Worm (Caenorhabditis elegans) whole organism, mixed stage, embryonic: ENCODE data around the gene Y17G9B.5.

Experiments used
- nhr-12 ChIP-seq: fragments of 150-350 bp; optimal IDR thresholded peaks from 2 replicates; lab custom pipeline; 2014; ENCODE audit warnings: missing biosample characterization, missing genetic modification characterization
- unc-62 ChIP-seq: fragments of 150-350 bp; optimal IDR thresholded peaks from 2 replicates; lab custom pipeline; 2014; ENCODE audit warnings: missing biosample characterization, missing genetic modification reagents, missing genetic modification characterization

ce11 chrIV:4742480-4742879 lies 7.6 kb upstream of the Y17G9B.5 start:
- TF ChIP-seq unc-62 (GFP tag; lab: Kevin White, UChicago) (no peak), nhr-12 (no peak)
